Fruit fly (Drosophila melanogaster) whole organism, prepupa: Measurements from ENCODE around the gene Fancd2.

Source experiments
- CG10669 ChIP-seq: fragments of 200-800 bp; sonication (Bioruptor generic); optimal IDR thresholded peaks from 3 replicates; lab custom pipeline; 2018; ENCODE audit warnings: missing biosample characterization, mild to moderate bottlenecking, missing genetic modification characterization, moderate library complexity
- CG11294 ChIP-seq: fragments of 200-800 bp; sonication (Bioruptor generic); IDR thresholded peaks from 2 replicates; pipeline ENCODE4 v1.3.6; 2022; ENCODE audit warnings: missing biosample characterization, missing genetic modification characterization
- CG11762 ChIP-seq: fragments of 200-800 bp; sonication (Bioruptor generic); optimal IDR thresholded peaks from 3 replicates; lab custom pipeline; 2016; ENCODE audit warnings: missing biosample characterization, missing genetic modification characterization; ENCODE audit not compliant: insufficient read depth
- CG11902 ChIP-seq: fragments of 200-800 bp; sonication (Bioruptor generic); optimal IDR thresholded peaks from 3 replicates; lab custom pipeline; 2016; ENCODE audit warnings: missing biosample characterization, missing genetic modification characterization
- CG1621 ChIP-seq: fragments of 200-800 bp; sonication (Bioruptor generic); optimal IDR thresholded peaks from 3 replicates; lab custom pipeline; 2018; ENCODE audit warnings: missing biosample characterization, mild to moderate bottlenecking, missing genetic modification characterization
- CG3032 ChIP-seq: fragments of 200-800 bp; optimal IDR thresholded peaks from 2 replicates; lab custom pipeline; 2019; ENCODE audit warnings: missing biosample characterization, mild to moderate bottlenecking, missing genetic modification characterization, moderate library complexity
- CG31627 ChIP-seq: fragments of 200-800 bp; sonication (Bioruptor generic); optimal IDR thresholded peaks from 3 replicates; lab custom pipeline; 2016; ENCODE audit warnings: missing biosample characterization, missing genetic modification characterization
- CG32006 ChIP-seq: fragments of 200-800 bp; sonication (Bioruptor generic); optimal IDR thresholded peaks from 3 replicates; lab custom pipeline; 2017; ENCODE audit warnings: missing biosample characterization, mild to moderate bottlenecking, missing genetic modification characterization
- CG34406 ChIP-seq: fragments of 200-800 bp; sonication (Bioruptor generic); optimal IDR thresholded peaks from 3 replicates; lab custom pipeline; 2016; ENCODE audit warnings: missing biosample characterization, missing genetic modification characterization
- CG3919 ChIP-seq: fragments of 200-800 bp; sonication (Bioruptor generic); optimal IDR thresholded peaks from 3 replicates; lab custom pipeline; 2016; ENCODE audit warnings: missing biosample characterization, missing genetic modification characterization
- CG4318 ChIP-seq: fragments of 200-800 bp; sonication (Bioruptor generic); optimal IDR thresholded peaks from 3 replicates; lab custom pipeline; 2017; ENCODE audit warnings: missing biosample characterization, mild to moderate bottlenecking, missing genetic modification characterization
- CG6163 ChIP-seq: fragments of 200-800 bp; sonication (Bioruptor generic); IDR thresholded peaks from 3 replicates; pipeline ENCODE4 v1.3.6; 2022; ENCODE audit warnings: missing biosample characterization, missing genetic modification characterization
- CG6276 ChIP-seq: fragments of 200-800 bp; sonication (Bioruptor generic); optimal IDR thresholded peaks from 2 replicates; lab custom pipeline; 2017; ENCODE audit warnings: missing biosample characterization, mild to moderate bottlenecking, missing genetic modification characterization
- CG6792 ChIP-seq: fragments of 200-800 bp; sonication (Bioruptor generic); optimal IDR thresholded peaks from 3 replicates; lab custom pipeline; 2016; ENCODE audit warnings: missing biosample characterization, missing genetic modification characterization
- CG6854 ChIP-seq: fragments of 200-800 bp; sonication (Bioruptor generic); optimal IDR thresholded peaks from 2 replicates; lab custom pipeline; 2017; ENCODE audit warnings: missing biosample characterization, mild to moderate bottlenecking, missing genetic modification characterization
- CG7368 ChIP-seq: fragments of 200-800 bp; sonication (Bioruptor generic); optimal IDR thresholded peaks from 3 replicates; lab custom pipeline; 2016; ENCODE audit warnings: missing biosample characterization, missing genetic modification characterization
- CG8119 ChIP-seq: fragments of 200-800 bp; sonication (Bioruptor generic); IDR thresholded peaks from 3 replicates; pipeline ENCODE4 v1.3.6; 2022; ENCODE audit warnings: missing biosample characterization, missing genetic modification characterization
- CG8319 ChIP-seq: fragments of 200-800 bp; sonication (Bioruptor generic); optimal IDR thresholded peaks from 3 replicates; lab custom pipeline; 2016; ENCODE audit warnings: missing biosample characterization, missing genetic modification characterization
- CG8632 ChIP-seq: fragments of 200-800 bp; sonication (Bioruptor generic); optimal IDR thresholded peaks from 3 replicates; lab custom pipeline; 2016; ENCODE audit warnings: missing biosample characterization, missing genetic modification characterization
- CG9139 ChIP-seq: fragments of 200-800 bp; sonication (Bioruptor generic); optimal IDR thresholded peaks from 3 replicates; lab custom pipeline; 2017; ENCODE audit warnings: missing biosample characterization, mild to moderate bottlenecking, missing genetic modification characterization
- Eip75B ChIP-seq: fragments of 200-800 bp; sonication (Bioruptor generic); optimal IDR thresholded peaks from 3 replicates; lab custom pipeline; 2016; ENCODE audit warnings: missing biosample characterization, missing genetic modification characterization
- Eip78C ChIP-seq: fragments of 200-800 bp; sonication (Bioruptor generic); peaks from one replicate; lab custom pipeline; 2016; ENCODE audit warnings: missing biosample characterization, missing genetic modification characterization
- Ets21C ChIP-seq: fragments of 200-800 bp; sonication (Bioruptor generic); optimal IDR thresholded peaks from 3 replicates; lab custom pipeline; 2016; ENCODE audit warnings: missing biosample characterization, missing genetic modification characterization
- Ets96B ChIP-seq: fragments of 200-800 bp; optimal IDR thresholded peaks from 2 replicates; lab custom pipeline; 2019; ENCODE audit warnings: missing biosample characterization, mild to moderate bottlenecking, missing genetic modification characterization, moderate library complexity
- Gug ChIP-seq: fragments of 200-800 bp; sonication (Bioruptor generic); IDR thresholded peaks from 2 replicates; pipeline ENCODE4 v1.3.6; 2022; ENCODE audit warnings: missing biosample characterization, missing genetic modification characterization
- Hr39 ChIP-seq: fragments of 200-800 bp; sonication (Bioruptor generic); optimal IDR thresholded peaks from 2 replicates; lab custom pipeline; 2016; ENCODE audit warnings: missing biosample characterization, missing genetic modification characterization
- Lpt ChIP-seq: fragments of 200-800 bp; sonication (Bioruptor generic); optimal IDR thresholded peaks from 3 replicates; lab custom pipeline; 2016; ENCODE audit warnings: missing biosample characterization, missing genetic modification characterization
- Sox102F ChIP-seq: fragments of 200-800 bp; sonication (Bioruptor generic); optimal IDR thresholded peaks from 2 replicates; lab custom pipeline; 2016; ENCODE audit warnings: missing biosample characterization, mild to moderate bottlenecking, missing genetic modification characterization
- Sox14 ChIP-seq: fragments of 200-800 bp; sonication (Bioruptor generic); optimal IDR thresholded peaks from 3 replicates; lab custom pipeline; 2016; ENCODE audit warnings: missing biosample characterization, missing genetic modification characterization
- Sox15 ChIP-seq: fragments of 200-800 bp; sonication (Bioruptor generic); optimal IDR thresholded peaks from 3 replicates; lab custom pipeline; 2016; ENCODE audit warnings: missing biosample characterization, missing genetic modification characterization
- achi ChIP-seq: fragments of 200-800 bp; sonication (Bioruptor generic); optimal IDR thresholded peaks from 3 replicates; lab custom pipeline; 2016; ENCODE audit warnings: missing biosample characterization, missing genetic modification characterization
- acj6 ChIP-seq: fragments of 200-800 bp; sonication (Bioruptor generic); optimal IDR thresholded peaks from 3 replicates; lab custom pipeline; 2016; ENCODE audit warnings: missing biosample characterization, missing genetic modification characterization
- cyc ChIP-seq: fragments of 200-800 bp; sonication (Bioruptor generic); optimal IDR thresholded peaks from 3 replicates; lab custom pipeline; 2016; ENCODE audit warnings: missing biosample characterization, missing genetic modification characterization
- dac ChIP-seq: fragments of 200-800 bp; sonication (Bioruptor generic); optimal IDR thresholded peaks from 2 replicates; lab custom pipeline; 2017; ENCODE audit warnings: missing biosample characterization, mild to moderate bottlenecking, missing genetic modification characterization
- dsx ChIP-seq: fragments of 200-800 bp; optimal IDR thresholded peaks from 3 replicates; lab custom pipeline; 2019; ENCODE audit warnings: missing biosample characterization, mild to moderate bottlenecking, missing genetic modification characterization, moderate library complexity; ENCODE audit not compliant: poor library complexity, severe bottlenecking
- eg ChIP-seq: fragments of 200-800 bp; sonication (Bioruptor generic); IDR thresholded peaks from 3 replicates; pipeline ENCODE4 v1.3.6; 2022; ENCODE audit warnings: missing biosample characterization, missing genetic modification characterization
- esn ChIP-seq: fragments of 200-800 bp; sonication (Bioruptor generic); optimal IDR thresholded peaks from 2 replicates; lab custom pipeline; 2016; ENCODE audit warnings: missing biosample characterization, mild to moderate bottlenecking, missing genetic modification characterization, moderate library complexity
- fd59A ChIP-seq: fragments of 200-800 bp; sonication (Bioruptor generic); optimal IDR thresholded peaks from 2 replicates; lab custom pipeline; 2017; ENCODE audit warnings: missing biosample characterization, mild to moderate bottlenecking, missing genetic modification characterization, missing genetic modification reagents
- fd85E ChIP-seq: fragments of 200-800 bp; sonication (Bioruptor generic); optimal IDR thresholded peaks from 3 replicates; lab custom pipeline; 2016; ENCODE audit warnings: missing biosample characterization, missing genetic modification characterization
- lz ChIP-seq: fragments of 200-800 bp; sonication (Bioruptor generic); optimal IDR thresholded peaks from 3 replicates; lab custom pipeline; 2016; ENCODE audit warnings: missing biosample characterization, missing genetic modification characterization
- net ChIP-seq: fragments of 200-800 bp; sonication (Bioruptor generic); optimal IDR thresholded peaks from 3 replicates; lab custom pipeline; 2016; ENCODE audit warnings: missing biosample characterization, missing genetic modification characterization
- pdm3 ChIP-seq: fragments of 200-800 bp; sonication (Bioruptor generic); optimal IDR thresholded peaks from 3 replicates; lab custom pipeline; 2016; ENCODE audit warnings: missing biosample characterization, missing genetic modification characterization
- ss ChIP-seq, 2 experiments: fragments of 200-800 bp; sonication (Bioruptor generic); optimal IDR thresholded peaks; 2 replicates in 1 of 2; 3 replicates in 1 of 2; lab custom pipeline; 2017 to 2018; ENCODE audit warnings: mild to moderate bottlenecking in 2 of 2, missing biosample characterization in 2 of 2, missing genetic modification characterization in 2 of 2, moderate library complexity in 1 of 2
- svp ChIP-seq: fragments of 200-800 bp; sonication (Bioruptor generic); peaks from one replicate; lab custom pipeline; 2016; ENCODE audit warnings: missing biosample characterization, missing genetic modification characterization
- topi ChIP-seq: fragments of 200-800 bp; sonication (Bioruptor generic); optimal IDR thresholded peaks from 3 replicates; lab custom pipeline; 2016; ENCODE audit warnings: missing biosample characterization, missing genetic modification characterization
- vri ChIP-seq: fragments of 200-800 bp; sonication (Bioruptor generic); optimal IDR thresholded peaks from 3 replicates; lab custom pipeline; 2016; ENCODE audit warnings: missing biosample characterization, mild to moderate bottlenecking, missing genetic modification characterization

Gene Fancd2

dm6 chr3R:20783714-20784435 lies 32.1 kb downstream of the Fancd2 start (continued):
- TF ChIP-seq cyc (peak; percentile 24), ss (GFP tag; optimal IDR thresholded peaks at IDR 0.05; lab: Kevin White, UChicago) (peak; percentile 40 to 72), CG6854 (GFP tag; lab: Kevin White, UChicago) (no peak), CG8119 (GFP tag; lab: Robert Waterston, UW) (peak; percentile 48; the same call in 2 of the 3 replicates), Sox102F (GFP tag; lab: Kevin White, UChicago) (peak; percentile 43), fd59A (peak; percentile 29), eg (peak; percentile 54; the same call in 1 of the 3 replicates), CG11762 (GFP tag; lab: Kevin White, UChicago) (no peak), CG3032 (peak; percentile 26), CG6276 (GFP tag; lab: Kevin White, UChicago) (peak; percentile 52), topi (peak; percentile 43), Eip75B (GFP tag; lab: Kevin White, UChicago) (peak; percentile 71), net (peak; percentile 55), esn (GFP tag; lab: Kevin White, UChicago) (peak; percentile 71), CG7368 (GFP tag; lab: Kevin White, UChicago) (peak; percentile 49), CG6163 (GFP tag; lab: Robert Waterston, UW) (peak; percentile 74), CG9139 (GFP tag; lab: Kevin White, UChicago) (peak; percentile 29), CG31627 (GFP tag; lab: Kevin White, UChicago) (peak; percentile 32), lz (peak; percentile 58), Lpt (peak; percentile 69), acj6 (GFP tag; lab: Kevin White, UChicago) (peak; percentile 57), Ets96B (tag; lab: Kevin White, UChicago) (peak; percentile 62), CG4318 (GFP tag; lab: Kevin White, UChicago) (peak; percentile 44), Gug (GFP tag; lab: Robert Waterston, UW) (no peak), pdm3 (GFP tag; lab: Kevin White, UChicago) (peak; percentile 59), CG32006 (peak; percentile 68), CG10669 (GFP tag; lab: Kevin White, UChicago) (peak; percentile 33), Eip78C (peak; percentile 85), CG11902 (GFP tag; lab: Kevin White, UChicago) (no peak), Ets21C (GFP tag; lab: Kevin White, UChicago) (peak; percentile 48)

dm6 chr3R:20782655-20783105 lies 33.3 kb downstream of the Fancd2 start:
- no peak for TF ChIP-seq CG3032
- no peak for TF ChIP-seq CG31627 (GFP tag; lab: Kevin White, UChicago)
- TF ChIP-seq CG6854 (GFP tag; lab: Kevin White, UChicago), result peak; percentile 83
- no peak for TF ChIP-seq CG8319 (GFP tag; lab: Kevin White, UChicago)
- TF ChIP-seq Eip75B (GFP tag; lab: Kevin White, UChicago), result peak; percentile 37
- TF ChIP-seq CG6276 (GFP tag; lab: Kevin White, UChicago), result no peak
- TF ChIP-seq fd85E (GFP tag; lab: Kevin White, UChicago), result peak; percentile 93
- TF ChIP-seq pdm3 (GFP tag; lab: Kevin White, UChicago), result no peak
- TF ChIP-seq CG1621 (tag; lab: Kevin White, UChicago), result no peak
- TF ChIP-seq vri (GFP tag; lab: Kevin White, UChicago), result peak; percentile 53
- peak; percentile 57 for TF ChIP-seq dsx (GFP tag; lab: Kevin White, UChicago)
- TF ChIP-seq CG34406 (GFP tag; lab: Kevin White, UChicago), result no peak
- peak; percentile 75; the same call in 2 of the 3 replicates for TF ChIP-seq eg
- TF ChIP-seq Lpt, result no peak
- TF ChIP-seq CG6792 (GFP tag; lab: Kevin White, UChicago), result no peak
- TF ChIP-seq Sox15 (GFP tag; lab: Kevin White, UChicago), result no peak
- no peak for TF ChIP-seq CG32006
- TF ChIP-seq CG3919 (GFP tag; lab: Kevin White, UChicago), result no peak
- no peak for TF ChIP-seq achi (GFP tag; lab: Kevin White, UChicago)
- no peak for TF ChIP-seq esn (GFP tag; lab: Kevin White, UChicago)
- TF ChIP-seq dac, result no peak
- TF ChIP-seq CG8632 (GFP tag; lab: Kevin White, UChicago), result no peak
- no peak for TF ChIP-seq Sox14 (GFP tag; lab: Kevin White, UChicago)
- no peak for TF ChIP-seq Hr39 (GFP tag; lab: Kevin White, UChicago)
- no peak for TF ChIP-seq CG7368 (GFP tag; lab: Kevin White, UChicago)
- TF ChIP-seq svp (GFP tag; lab: Kevin White, UChicago), result peak; percentile 86
- TF ChIP-seq CG11762 (GFP tag; lab: Kevin White, UChicago), result no peak
- TF ChIP-seq CG11294 (GFP tag; lab: Robert Waterston, UW), result peak; percentile 45; the same call in 1 of the 2 replicates
- no peak for TF ChIP-seq CG11902 (GFP tag; lab: Kevin White, UChicago)
- TF ChIP-seq CG6163 (GFP tag; lab: Robert Waterston, UW), result peak; percentile 87
- TF ChIP-seq Ets21C (GFP tag; lab: Kevin White, UChicago), result no peak
- no peak for TF ChIP-seq CG4318 (GFP tag; lab: Kevin White, UChicago)
- peak; percentile 33 to 78 for TF ChIP-seq ss (GFP tag; optimal IDR thresholded peaks at IDR 0.05; lab: Kevin White, UChicago)
- TF ChIP-seq CG8119 (GFP tag; lab: Robert Waterston, UW), result peak; percentile 65
- no peak for TF ChIP-seq cyc
- peak; percentile 45; the same call in 1 of the 2 replicates for TF ChIP-seq Gug (GFP tag; lab: Robert Waterston, UW)
